Fruit fly (Drosophila melanogaster) whole organism, embryonic: ENCODE data around the gene dlg1.
A peak's percentile ranks its signal among the peaks of the same experiment; 100 is the strongest.

Source experiments
- Bteb2 ChIP-seq: fragments of 200-800 bp; sonication (Bioruptor generic); optimal IDR thresholded peaks from 2 replicates; lab custom pipeline; 2016; ENCODE audit warnings: missing biosample characterization, missing genetic modification characterization
- CG1024 ChIP-seq: fragments of 200-800 bp; sonication (Bioruptor generic); IDR thresholded peaks from 2 replicates; pipeline ENCODE4 v1.3.6; 2022; ENCODE audit warnings: missing biosample characterization, missing genetic modification characterization
- CG10431 ChIP-seq: fragments of 200-800 bp; sonication (Bioruptor generic); optimal IDR thresholded peaks from 3 replicates; lab custom pipeline; 2018; ENCODE audit warnings: missing biosample characterization, mild to moderate bottlenecking, missing genetic modification characterization
- CG10543 ChIP-seq: fragments of 200-800 bp; sonication (Bioruptor generic); optimal IDR thresholded peaks from 3 replicates; lab custom pipeline; 2017; ENCODE audit warnings: missing biosample characterization, mild to moderate bottlenecking, missing genetic modification characterization, moderate library complexity
- CG10654 ChIP-seq: fragments of 200-800 bp; sonication (Bioruptor generic); optimal IDR thresholded peaks from 2 replicates; lab custom pipeline; 2016; ENCODE audit warnings: missing biosample characterization, missing genetic modification characterization
- CG12391 ChIP-seq: fragments of 200-800 bp; sonication (Bioruptor generic); optimal IDR thresholded peaks from 3 replicates; lab custom pipeline; 2018; ENCODE audit warnings: missing biosample characterization, mild to moderate bottlenecking, missing genetic modification characterization, moderate library complexity
- CG12769 ChIP-seq: fragments of 200-800 bp; sonication (Bioruptor generic); optimal IDR thresholded peaks from 2 replicates; lab custom pipeline; 2019; ENCODE audit warnings: missing biosample characterization, mild to moderate bottlenecking, missing genetic modification characterization, moderate library complexity
- CG14441 ChIP-seq: fragments of 200-800 bp; sonication (Bioruptor generic); IDR thresholded peaks from 2 replicates; pipeline ENCODE4 v1.3.6; 2022; ENCODE audit warnings: missing biosample characterization, missing genetic modification characterization
- CG1603 ChIP-seq: fragments of 200-800 bp; sonication (Bioruptor generic); optimal IDR thresholded peaks from 2 replicates; lab custom pipeline; 2019; ENCODE audit warnings: missing biosample characterization, mild to moderate bottlenecking, missing genetic modification characterization, moderate library complexity
- CG17328 ChIP-seq: fragments of 200-800 bp; sonication (Bioruptor generic); IDR thresholded peaks from 2 replicates; pipeline ENCODE4 v1.3.6; 2022; ENCODE audit warnings: missing biosample characterization, missing genetic modification characterization
- CG18011 ChIP-seq: fragments of 200-800 bp; sonication (Bioruptor generic); optimal IDR thresholded peaks from 2 replicates; lab custom pipeline; 2017; ENCODE audit warnings: missing biosample characterization, missing genetic modification characterization, mild to moderate bottlenecking, moderate library complexity, missing genotype
- CG18262 ChIP-seq: fragments of 200-800 bp; optimal IDR thresholded peaks from 3 replicates; lab custom pipeline; 2019; ENCODE audit warnings: missing biosample characterization, mild to moderate bottlenecking, missing genetic modification characterization, moderate library complexity
- CG30403 ChIP-seq: fragments of 200-800 bp; sonication (Bioruptor generic); optimal IDR thresholded peaks from 3 replicates; lab custom pipeline; 2016; ENCODE audit warnings: missing biosample characterization, missing genetic modification characterization
- CG32767 ChIP-seq: fragments of 200-800 bp; sonication (Bioruptor generic); IDR thresholded peaks from 2 replicates; pipeline ENCODE4 v1.3.6; 2022; ENCODE audit warnings: missing biosample characterization, missing genetic modification characterization
- CG33557 ChIP-seq: fragments of 200-800 bp; sonication (Bioruptor generic); optimal IDR thresholded peaks from 2 replicates; lab custom pipeline; 2019; ENCODE audit warnings: missing biosample characterization, mild to moderate bottlenecking, missing genetic modification characterization, moderate library complexity
- CG34224 ChIP-seq: fragments of 200-800 bp; sonication (Bioruptor generic); IDR thresholded peaks from 3 replicates; pipeline ENCODE4 v1.3.6; 2022; ENCODE audit warnings: missing biosample characterization, missing genetic modification characterization; ENCODE audit not compliant: partially characterized antibody
- CG3726 ChIP-seq: fragments of 200-800 bp; sonication (Bioruptor generic); IDR thresholded peaks from 3 replicates; pipeline ENCODE4, ENCODE4 v1.3.6; 2022; ENCODE audit warnings: missing biosample characterization, missing genetic modification characterization
- CG4328 ChIP-seq: fragments of 200-800 bp; sonication (Bioruptor generic); optimal IDR thresholded peaks from 3 replicates; lab custom pipeline; 2017; ENCODE audit warnings: missing biosample characterization, missing genetic modification reagents, missing genetic modification characterization
- CG5245 ChIP-seq: fragments of 200-800 bp; sonication (Bioruptor generic); optimal IDR thresholded peaks from 3 replicates; lab custom pipeline; 2016; ENCODE audit warnings: missing biosample characterization, missing genetic modification characterization
- CG6813 ChIP-seq: fragments of 200-800 bp; sonication (Bioruptor generic); optimal IDR thresholded peaks from 2 replicates; lab custom pipeline; 2017; ENCODE audit warnings: missing biosample characterization, missing genetic modification characterization, mild to moderate bottlenecking, moderate library complexity, missing genetic modification reagents
- CG9609 ChIP-seq: fragments of 200-800 bp; sonication (Bioruptor generic); optimal IDR thresholded peaks from 3 replicates; lab custom pipeline; 2016; ENCODE audit warnings: missing biosample characterization, missing genetic modification characterization
- Dfd ChIP-seq, 2 experiments: fragments of >200 bp; optimal IDR thresholded peaks; 2 replicates each; lab custom pipeline; 2017; ENCODE audit warnings: missing biosample characterization in 2 of 2, missing genetic modification characterization in 2 of 2
- Dip2 ChIP-seq: fragments of 200-800 bp; sonication (Bioruptor generic); IDR thresholded peaks from 2 replicates; pipeline ENCODE4 v1.3.6; 2022; ENCODE audit warnings: missing biosample characterization, missing genetic modification characterization
- Dip3 ChIP-seq: fragments of 200-800 bp; sonication (Bioruptor generic); optimal IDR thresholded peaks from 3 replicates; lab custom pipeline; 2016; ENCODE audit warnings: missing biosample characterization, missing genetic modification characterization
- Dp ChIP-seq: fragments of 200-800 bp; sonication (Bioruptor generic); optimal IDR thresholded peaks from 2 replicates; lab custom pipeline; 2018; ENCODE audit warnings: missing biosample characterization, mild to moderate bottlenecking, missing genetic modification characterization, moderate library complexity
- Dref ChIP-seq: fragments of 200-800 bp; sonication (Bioruptor generic); IDR thresholded peaks from 2 replicates; pipeline ENCODE4 v1.3.6; 2022; ENCODE audit warnings: missing biosample characterization, missing genetic modification characterization
- Ets97D ChIP-seq: fragments of 200-800 bp; sonication (Bioruptor generic); optimal IDR thresholded peaks from 3 replicates; lab custom pipeline; 2016; ENCODE audit warnings: missing biosample characterization, missing genetic modification characterization
- GATAe ChIP-seq: fragments of 200-800 bp; sonication (Bioruptor generic); conservative IDR thresholded peaks from 2 replicates; pipeline ENCODE4 v1.3.6; 2022; ENCODE audit warnings: missing biosample characterization, missing genetic modification characterization
- Med ChIP-seq: fragments of 200-800 bp; sonication (Bioruptor generic); peaks from one replicate; lab custom pipeline; 2016; ENCODE audit warnings: missing biosample characterization, missing genetic modification characterization, mild to moderate bottlenecking, inconsistent platforms, moderate library complexity
- Xrp1 ChIP-seq: fragments of 200-800 bp; sonication (Bioruptor generic); IDR thresholded peaks from 2 replicates; pipeline ENCODE4 v1.3.6; 2022; ENCODE audit warnings: missing biosample characterization, missing genetic modification characterization
- ash1 ChIP-seq: fragments of 200-800 bp; sonication (Bioruptor generic); optimal IDR thresholded peaks from 2 replicates; lab custom pipeline; 2018; ENCODE audit warnings: missing biosample characterization, mild to moderate bottlenecking, missing genetic modification characterization
- corto ChIP-seq: fragments of 200-800 bp; sonication (Bioruptor generic); optimal IDR thresholded peaks from 2 replicates; lab custom pipeline; 2016; ENCODE audit warnings: missing biosample characterization, mild to moderate bottlenecking, missing genetic modification characterization, moderate library complexity
- dysf ChIP-seq: fragments of 200-800 bp; sonication (Bioruptor generic); IDR thresholded peaks from 3 replicates; pipeline ENCODE4 v1.3.6; 2022; ENCODE audit warnings: missing biosample characterization, missing genetic modification characterization
- fd64A ChIP-seq: fragments of 200-800 bp; sonication (Bioruptor generic); optimal IDR thresholded peaks from 3 replicates; lab custom pipeline; 2018; ENCODE audit warnings: missing biosample characterization, mild to moderate bottlenecking, missing genetic modification characterization
- fru ChIP-seq: fragments of >200 bp; optimal IDR thresholded peaks from 2 replicates; lab custom pipeline; 2017
- grau ChIP-seq: fragments of 200-800 bp; optimal IDR thresholded peaks from 3 replicates; lab custom pipeline; 2019; ENCODE audit warnings: missing biosample characterization, mild to moderate bottlenecking, missing genetic modification characterization, moderate library complexity
- ind ChIP-seq: fragments of 200-800 bp; sonication (Bioruptor generic); optimal IDR thresholded peaks from 3 replicates; lab custom pipeline; 2016; ENCODE audit warnings: missing biosample characterization, missing genetic modification characterization
- jigr1 ChIP-seq: fragments of 200-800 bp; sonication (Bioruptor generic); IDR thresholded peaks from 3 replicates; pipeline ENCODE4 v1.3.6; 2022; ENCODE audit warnings: missing biosample characterization, missing genetic modification characterization
- lab ChIP-seq: fragments of 200-800 bp; sonication (Bioruptor generic); optimal IDR thresholded peaks from 3 replicates; lab custom pipeline; 2017; ENCODE audit warnings: missing biosample characterization, missing genetic modification characterization, mild to moderate bottlenecking, moderate library complexity, missing genetic modification reagents
- lmd ChIP-seq: fragments of 200-800 bp; sonication (Bioruptor generic); IDR thresholded peaks from 2 replicates; pipeline ENCODE4 v1.3.6; 2022; ENCODE audit warnings: missing biosample characterization, missing genetic modification characterization
- mirr ChIP-seq: fragments of 200-800 bp; sonication (Bioruptor generic); optimal IDR thresholded peaks from 3 replicates; lab custom pipeline; 2018; ENCODE audit warnings: missing biosample characterization, mild to moderate bottlenecking, missing genetic modification characterization
- onecut ChIP-seq: fragments of 200-800 bp; sonication (Bioruptor generic); IDR thresholded peaks from 2 replicates; pipeline ENCODE4 v1.3.6; 2022; ENCODE audit warnings: missing biosample characterization, missing genetic modification characterization
- peb ChIP-seq: fragments of 200-800 bp; sonication (Bioruptor generic); IDR thresholded peaks from 2 replicates; pipeline ENCODE4 v1.3.6; 2022; ENCODE audit warnings: missing biosample characterization, missing genetic modification characterization
- pfk ChIP-seq: fragments of 200-800 bp; sonication (Bioruptor generic); optimal IDR thresholded peaks from 2 replicates; lab custom pipeline; 2018; ENCODE audit warnings: missing biosample characterization, mild to moderate bottlenecking, missing genetic modification characterization, moderate library complexity
- ro ChIP-seq: fragments of 200-800 bp; sonication (Bioruptor generic); IDR thresholded peaks from 2 replicates; pipeline ENCODE4 v1.3.6; 2022; ENCODE audit warnings: missing biosample characterization, missing genetic modification characterization
- salm ChIP-seq: fragments of 200-800 bp; sonication (Bioruptor generic); optimal IDR thresholded peaks from 2 replicates; lab custom pipeline; 2018; ENCODE audit warnings: missing biosample characterization, mild to moderate bottlenecking, missing genetic modification characterization
- sens-2 ChIP-seq: fragments of 200-800 bp; sonication (Bioruptor generic); IDR thresholded peaks from 2 replicates; pipeline ENCODE4 v1.3.6; 2022; ENCODE audit warnings: missing biosample characterization, missing genetic modification characterization
- sna ChIP-seq: fragments of 200-800 bp; sonication (Bioruptor generic); IDR thresholded peaks from 2 replicates; pipeline ENCODE4 v1.3.6; 2022; ENCODE audit warnings: missing biosample characterization, missing genetic modification characterization; ENCODE audit not compliant: partially characterized antibody
- ssp ChIP-seq: fragments of 200-800 bp; sonication (Bioruptor generic); IDR thresholded peaks from 2 replicates; pipeline ENCODE4 v1.3.6; 2022; ENCODE audit warnings: missing biosample characterization, missing genetic modification characterization
- trh ChIP-seq: fragments of 200-800 bp; sonication (Bioruptor generic); optimal IDR thresholded peaks from 2 replicates; lab custom pipeline; 2016; ENCODE audit warnings: missing biosample characterization, missing genetic modification characterization
- zen ChIP-seq: fragments of 200-800 bp; sonication (Bioruptor generic); optimal IDR thresholded peaks from 3 replicates; lab custom pipeline; 2018; ENCODE audit warnings: missing biosample characterization, mild to moderate bottlenecking, missing genetic modification characterization, moderate library complexity

Gene dlg1

dm6 chrX:11391364-11391915 lies 22.0 kb downstream of the dlg1 start (continued):
- TF ChIP-seq onecut (no peak), sna (GFP tag; lab: Robert Waterston, UW) (no peak), ash1 (GFP tag; lab: Kevin White, UChicago) (no peak), CG1603 (tag; lab: Kevin White, UChicago) (no peak), Dip2 (GFP tag; lab: Robert Waterston, UW) (no peak), ind (GFP tag; lab: Kevin White, UChicago) (peak; percentile 45), Xrp1 (GFP tag; lab: Robert Waterston, UW) (peak; percentile 48; the same call in 1 of the 2 replicates), CG3726 (GFP tag; lab: Robert Waterston, UW) (0 out of 3 replicates have a peak, but pooled peaks have one; percentile 52), Dp (GFP tag; lab: Kevin White, UChicago) (no peak), Bteb2 (no peak), CG10431 (GFP tag; lab: Kevin White, UChicago) (no peak), dysf (GFP tag; lab: Robert Waterston, UW) (peak; percentile 79), CG18262 (tag; lab: Kevin White, UChicago) (no peak), ro (GFP tag; lab: Robert Waterston, UW) (no peak), CG1024 (GFP tag; lab: Robert Waterston, UW) (no peak; the same call in 1 of the 2 replicates), GATAe (GFP tag; lab: Robert Waterston, UW) (no peak), salm (tag; lab: Kevin White, UChicago) (peak; percentile 13), lab (peak; percentile 58), CG5245 (GFP tag; lab: Kevin White, UChicago) (no peak), CG34224 (GFP tag; lab: Robert Waterston, UW) (no peak), Dfd (GFP tag; optimal IDR thresholded peaks at IDR 0.05; lab: Kevin White, UChicago) (no peak), ssp (GFP tag; lab: Robert Waterston, UW) (peak; percentile 35; the same call in 1 of the 2 replicates), zen (tag; lab: Kevin White, UChicago) (no peak), CG17328 (GFP tag; lab: Robert Waterston, UW) (peak; percentile 45; the same call in 1 of the 2 replicates), Dip3 (GFP tag; lab: Kevin White, UChicago) (peak; percentile 19), pfk (no peak), CG6813 (GFP tag; lab: Kevin White, UChicago) (no peak), CG4328 (GFP tag; lab: Kevin White, UChicago) (no peak), CG14441 (peak; percentile 78), sens-2 (GFP tag; lab: Robert Waterston, UW) (no peak), CG10654 (no peak), mirr (no peak), corto (GFP tag; lab: Kevin White, UChicago) (no peak), lmd (GFP tag; lab: Robert Waterston, UW) (peak; percentile 73; the same call in 1 of the 2 replicates), CG9609 (peak; percentile 47), CG32767 (GFP tag; lab: Robert Waterston, UW) (no peak), Dref (no peak), jigr1 (GFP tag; lab: Robert Waterston, UW) (no peak), CG33557 (GFP tag; lab: Kevin White, UChicago) (no peak), Ets97D (no peak), fd64A (no peak), CG12391 (tag; lab: Kevin White, UChicago) (peak; percentile 5), fru (no peak), Med (GFP tag; lab: Kevin White, UChicago) (peak; percentile 95), CG12769 (tag; lab: Kevin White, UChicago) (peak; percentile 53), CG18011 (GFP tag; lab: Kevin White, UChicago) (no peak), CG10543 (no peak), peb (GFP tag; lab: Robert Waterston, UW) (no peak), trh (GFP tag; lab: Kevin White, UChicago) (no peak), grau (tag; lab: Kevin White, UChicago) (peak; percentile 86), CG30403 (no peak)
